Fruit fly (Drosophila melanogaster): Measurements from ENCODE around the gene nSyb.

Gene nSyb

dm6 chr3L:1586266-1587054 is 51.1 kb downstream of the nSyb start (continued):
- TF ChIP-seq Eip74EF (GFP tag; optimal IDR thresholded peaks at IDR 0.05) (peak in 1 of 2 experiments; percentile 35), Jarid2 (GFP tag; optimal IDR thresholded peaks at IDR 0.05) (peak; percentile 98), CG13424 (tag; optimal IDR thresholded peaks at IDR 0.05) (no peak), amos (GFP tag; IDR thresholded peaks at IDR 0.05; ENCODE audit: partially characterized antibody) (peak; percentile 50; the same call in 1 of the 2 replicates), CG1647 (GFP tag; optimal IDR thresholded peaks at IDR 0.05) (no peak), CG11695 (GFP tag; IDR thresholded peaks at IDR 0.05) (peak; percentile 54; the same call in 2 of the 3 replicates), Drgx (GFP tag; IDR thresholded peaks at IDR 0.05) (peak; percentile 68; the same call in 1 of the 2 replicates), CG6654 (GFP tag; optimal IDR thresholded peaks at IDR 0.05) (no peak), gcm (GFP tag; optimal IDR thresholded peaks at IDR 0.05) (peak; percentile 22), cas (GFP tag; IDR thresholded peaks at IDR 0.05) (no peak), CG34224 (GFP tag; IDR thresholded peaks at IDR 0.05; ENCODE audit: partially characterized antibody) (peak; percentile 69), CG18599 (GFP tag; optimal IDR thresholded peaks at IDR 0.05) (peak; percentile 32), kay (GFP tag; optimal IDR thresholded peaks at IDR 0.05) (no peak), Side (GFP tag; optimal IDR thresholded peaks at IDR 0.05) (peak; percentile 9), gce (GFP tag; IDR thresholded peaks at IDR 0.05) (peak; percentile 46; the same call in 1 of the 3 replicates), sna (GFP tag; IDR thresholded peaks at IDR 0.05; ENCODE audit: partially characterized antibody) (peak; percentile 84), knrl (GFP tag; IDR thresholded peaks at IDR 0.05; ENCODE audit: partially characterized antibody) (no peak), CG9797 (GFP tag; optimal IDR thresholded peaks at IDR 0.05) (no peak), CG31441 (GFP tag; IDR thresholded peaks at IDR 0.05) (no peak), Dad (GFP tag; optimal IDR thresholded peaks at IDR 0.05) (no peak), Xrp1 (GFP tag; IDR thresholded peaks at IDR 0.05) (no peak), Bgb (GFP tag; IDR thresholded peaks at IDR 0.05; ENCODE audit: partially characterized antibody) (peak; percentile 62), seq (GFP tag; IDR thresholded peaks at IDR 0.05) (peak; percentile 30; the same call in 1 of the 2 replicates), Meics (GFP tag; optimal IDR thresholded peaks at IDR 0.05) (peak; percentile 36), unpg (GFP tag; optimal IDR thresholded peaks at IDR 0.05) (no peak), Mes4 (GFP tag; optimal IDR thresholded peaks at IDR 0.05) (no peak), CG9215 (GFP tag; IDR thresholded peaks at IDR 0.05) (no peak), YL-1 (GFP tag; optimal IDR thresholded peaks at IDR 0.05) (no peak), CG15696 (tag; optimal IDR thresholded peaks at IDR 0.05) (no peak), Oaz (GFP tag; IDR thresholded peaks at IDR 0.05) (no peak), pb (GFP tag; optimal IDR thresholded peaks at IDR 0.05) (peak; percentile 27), tup (GFP tag; optimal IDR thresholded peaks at IDR 0.05) (no peak), grau (tag; optimal IDR thresholded peaks at IDR 0.05) (no peak), CG17912 (GFP tag; optimal IDR thresholded peaks at IDR 0.05) (peak; percentile 28), shn (GFP tag; optimal IDR thresholded peaks at IDR 0.05) (no peak), gsb-n (tag; optimal IDR thresholded peaks at IDR 0.05) (no peak), pros (GFP tag; optimal IDR thresholded peaks at IDR 0.05) (peak; percentile 6), E2f2 (GFP tag; IDR thresholded peaks at IDR 0.05) (peak; percentile 24; the same call in 1 of the 2 replicates), CG13123 (GFP tag; optimal IDR thresholded peaks at IDR 0.05) (no peak), sd (tag; optimal IDR thresholded peaks at IDR 0.05) (peak; percentile 76), CG2120 (GFP tag; optimal IDR thresholded peaks at IDR 0.05) (no peak), Dll (GFP tag; IDR thresholded peaks at IDR 0.05; ENCODE audit: partially characterized antibody) (peak; percentile 70; the same call in 3 of the 4 replicates), Sox100B (GFP tag; optimal IDR thresholded peaks at IDR 0.05) (no peak), CG8290 (GFP tag; optimal IDR thresholded peaks at IDR 0.05) (no peak), CG8290 (tag; optimal IDR thresholded peaks at IDR 0.05) (peak in 1 of 2 experiments; percentile 37), CG15269 (tag; optimal IDR thresholded peaks at IDR 0.05) (no peak), danr (GFP tag; IDR thresholded peaks at IDR 0.05) (no peak), crol (GFP tag; IDR thresholded peaks at IDR 0.05) (peak; percentile 30; the same call in 1 of the 2 replicates)
